Fruit fly (Drosophila melanogaster) whole organism, embryonic: ENCODE measurements around the gene CG12056.

Experiments used
- B-H1 ChIP-seq: fragments of 200-800 bp; sonication (Bioruptor generic); IDR thresholded peaks from 3 replicates; pipeline ENCODE4 v1.3.6; 2022; ENCODE audit warnings: missing biosample characterization, missing genetic modification characterization
- Blimp-1 ChIP-seq: fragments of 200-800 bp; sonication (Bioruptor generic); optimal IDR thresholded peaks from 3 replicates; lab custom pipeline; 2018; ENCODE audit warnings: missing biosample characterization, missing genetic modification characterization, mild to moderate bottlenecking, moderate library complexity, missing genetic modification reagents
- CG1024 ChIP-seq: fragments of 200-800 bp; sonication (Bioruptor generic); IDR thresholded peaks from 2 replicates; pipeline ENCODE4 v1.3.6; 2022; ENCODE audit warnings: missing biosample characterization, missing genetic modification characterization
- CG10267 ChIP-seq: fragments of 200-800 bp; sonication (Bioruptor generic); optimal IDR thresholded peaks from 2 replicates; lab custom pipeline; 2018; ENCODE audit warnings: missing biosample characterization, mild to moderate bottlenecking, missing genetic modification characterization, moderate library complexity
- CG10321 ChIP-seq: fragments of 200-800 bp; sonication (Bioruptor generic); IDR thresholded peaks from 2 replicates; pipeline ENCODE4 v1.3.6; 2022; ENCODE audit warnings: missing biosample characterization, missing genetic modification characterization
- CG13296 ChIP-seq: fragments of 200-800 bp; sonication (Bioruptor generic); optimal IDR thresholded peaks from 3 replicates; lab custom pipeline; 2018; ENCODE audit warnings: missing biosample characterization, mild to moderate bottlenecking, missing genetic modification characterization
- CG14710 ChIP-seq: fragments of 200-800 bp; sonication (Bioruptor generic); optimal IDR thresholded peaks from 3 replicates; lab custom pipeline; 2019; ENCODE audit warnings: missing biosample characterization, mild to moderate bottlenecking, missing genetic modification characterization, moderate library complexity
- CG15011 ChIP-seq: fragments of 200-800 bp; sonication (Bioruptor generic); optimal IDR thresholded peaks from 3 replicates; lab custom pipeline; 2018; ENCODE audit warnings: missing biosample characterization, mild to moderate bottlenecking, missing genetic modification characterization
- CG1529 ChIP-seq: fragments of 200-800 bp; sonication (Bioruptor generic); optimal IDR thresholded peaks from 3 replicates; lab custom pipeline; 2018; ENCODE audit warnings: missing biosample characterization, missing genetic modification characterization
- CG2120 ChIP-seq: fragments of 200-800 bp; sonication (Bioruptor generic); optimal IDR thresholded peaks from 3 replicates; lab custom pipeline; 2016; ENCODE audit warnings: missing biosample characterization, missing genetic modification characterization
- CG2199 ChIP-seq: fragments of 200-800 bp; sonication (Bioruptor generic); IDR thresholded peaks from 3 replicates; pipeline ENCODE4 v1.3.6; 2022; ENCODE audit warnings: missing biosample characterization, missing genetic modification characterization
- CG3995 ChIP-seq: fragments of 200-800 bp; sonication (Bioruptor generic); optimal IDR thresholded peaks from 3 replicates; lab custom pipeline; 2016; ENCODE audit warnings: missing biosample characterization, missing genetic modification characterization
- CG43689 ChIP-seq: fragments of 200-800 bp; sonication (Bioruptor generic); IDR thresholded peaks from 2 replicates; pipeline ENCODE4 v1.3.6; 2022; ENCODE audit warnings: missing biosample characterization, missing genetic modification characterization
- CG4820 ChIP-seq: fragments of 200-800 bp; sonication (Bioruptor generic); optimal IDR thresholded peaks from 3 replicates; lab custom pipeline; 2016; ENCODE audit warnings: missing biosample characterization, missing genetic modification characterization
- CG6654 ChIP-seq: fragments of 200-800 bp; sonication (Bioruptor generic); optimal IDR thresholded peaks from 2 replicates; lab custom pipeline; 2017; ENCODE audit warnings: missing biosample characterization, mild to moderate bottlenecking, missing genetic modification characterization
- CG6791 ChIP-seq: fragments of 200-800 bp; sonication (Bioruptor generic); IDR thresholded peaks from 3 replicates; pipeline ENCODE4 v1.3.6; 2022; ENCODE audit warnings: missing biosample characterization, missing genetic modification characterization; ENCODE audit not compliant: partially characterized antibody
- CG7963 ChIP-seq: fragments of 200-800 bp; sonication (Bioruptor generic); IDR thresholded peaks from 3 replicates; pipeline ENCODE4 v1.3.6; 2022; ENCODE audit warnings: missing biosample characterization, missing genetic modification characterization; ENCODE audit not compliant: partially characterized antibody
- CG8281 ChIP-seq: fragments of 200-800 bp; sonication (Bioruptor generic); optimal IDR thresholded peaks from 2 replicates; lab custom pipeline; 2018; ENCODE audit warnings: missing biosample characterization, mild to moderate bottlenecking, missing genetic modification characterization, moderate library complexity
- CG9727 ChIP-seq: fragments of 200-800 bp; sonication (Bioruptor generic); optimal IDR thresholded peaks from 3 replicates; lab custom pipeline; 2017; ENCODE audit warnings: missing biosample characterization, mild to moderate bottlenecking, missing genetic modification characterization
- Drgx ChIP-seq: fragments of 200-800 bp; sonication (Bioruptor generic); IDR thresholded peaks from 2 replicates; pipeline ENCODE4 v1.3.6; 2022; ENCODE audit warnings: missing biosample characterization, missing genetic modification characterization
- GATAe ChIP-seq: fragments of 200-800 bp; sonication (Bioruptor generic); conservative IDR thresholded peaks from 2 replicates; pipeline ENCODE4 v1.3.6; 2022; ENCODE audit warnings: missing biosample characterization, missing genetic modification characterization
- HLH3B ChIP-seq: fragments of 200-800 bp; sonication (Bioruptor generic); IDR thresholded peaks from 2 replicates; pipeline ENCODE4 v1.3.6; 2022; ENCODE audit warnings: missing biosample characterization, missing genetic modification characterization
- Myb ChIP-seq: fragments of 200-800 bp; sonication (Bioruptor generic); optimal IDR thresholded peaks from 2 replicates; lab custom pipeline; 2016; ENCODE audit warnings: missing biosample characterization, missing genetic modification characterization
- PHDP ChIP-seq: fragments of 200-800 bp; sonication (Bioruptor generic); optimal IDR thresholded peaks from 3 replicates; lab custom pipeline; 2018; ENCODE audit warnings: missing biosample characterization, mild to moderate bottlenecking, missing genetic modification characterization, moderate library complexity
- Pdp1 ChIP-seq, 2 experiments: fragments of 200-800 bp; sonication (Bioruptor generic); optimal IDR thresholded peaks; 3 replicates each; lab custom pipeline; 2016; ENCODE audit warnings: missing biosample characterization in 2 of 2, missing genetic modification characterization in 2 of 2, mild to moderate bottlenecking in 1 of 2, moderate library complexity in 1 of 2
- Ravus ChIP-seq: fragments of 200-800 bp; sonication (Bioruptor generic); IDR thresholded peaks from 2 replicates; pipeline ENCODE4 v1.3.6; 2022; ENCODE audit warnings: missing biosample characterization, missing genetic modification characterization
- Vsx1 ChIP-seq: fragments of 200-800 bp; sonication (Bioruptor generic); optimal IDR thresholded peaks from 2 replicates; lab custom pipeline; 2017; ENCODE audit warnings: missing biosample characterization, mild to moderate bottlenecking, missing genetic modification characterization, missing genetic modification reagents
- crol ChIP-seq: fragments of 200-800 bp; sonication (Bioruptor generic); IDR thresholded peaks from 2 replicates; pipeline ENCODE4 v1.3.6; 2022; ENCODE audit warnings: missing biosample characterization, missing genetic modification characterization
- gcm2 ChIP-seq: fragments of 200-800 bp; sonication (Bioruptor generic); optimal IDR thresholded peaks from 2 replicates; lab custom pipeline; 2016; ENCODE audit warnings: missing biosample characterization, missing genetic modification characterization
- gt ChIP-seq: fragments of 200-800 bp; sonication (Bioruptor generic); IDR thresholded peaks from 2 replicates; pipeline ENCODE4 v1.3.6; 2022; ENCODE audit warnings: missing biosample characterization, missing genetic modification characterization
- h ChIP-seq: fragments of >200 bp; optimal IDR thresholded peaks from 2 replicates; lab custom pipeline; 2017
- kni ChIP-seq: fragments of 200-800 bp; sonication (Bioruptor generic); optimal IDR thresholded peaks from 3 replicates; lab custom pipeline; 2017; ENCODE audit warnings: mild to moderate bottlenecking, missing biosample characterization, missing genetic modification reagents, missing genetic modification characterization
- maf-S ChIP-seq: fragments of 200-800 bp; sonication (Bioruptor generic); optimal IDR thresholded peaks from 2 replicates; lab custom pipeline; 2016; ENCODE audit warnings: missing biosample characterization, missing genetic modification characterization
- org-1 ChIP-seq: fragments of 200-800 bp; sonication (Bioruptor generic); optimal IDR thresholded peaks from 2 replicates; lab custom pipeline; 2017; ENCODE audit warnings: missing biosample characterization, missing genetic modification characterization
- pan ChIP-seq, 4 experiments: fragments of >200 bp in 3 of 4; fragments of 200-800 bp in 1 of 4; sonication (Bioruptor generic) in 1 of 4; optimal IDR thresholded peaks in 3 of 4; IDR thresholded peaks in 1 of 4; 2 replicates each; pipeline versions ENCODE4 v1.3.6 to Lab custom; 2017 to 2022; ENCODE audit warnings: missing biosample characterization in 2 of 4, missing genetic modification characterization in 2 of 4, mixed read lengths in 1 of 4
- peb ChIP-seq: fragments of 200-800 bp; sonication (Bioruptor generic); IDR thresholded peaks from 2 replicates; pipeline ENCODE4 v1.3.6; 2022; ENCODE audit warnings: missing biosample characterization, missing genetic modification characterization
- sens-2 ChIP-seq: fragments of 200-800 bp; sonication (Bioruptor generic); IDR thresholded peaks from 2 replicates; pipeline ENCODE4 v1.3.6; 2022; ENCODE audit warnings: missing biosample characterization, missing genetic modification characterization
- seq ChIP-seq: fragments of 200-800 bp; sonication (Bioruptor generic); IDR thresholded peaks from 2 replicates; pipeline ENCODE4 v1.3.6; 2022; ENCODE audit warnings: missing biosample characterization, missing genetic modification characterization
- sqz ChIP-seq: fragments of 200-800 bp; sonication (Bioruptor generic); optimal IDR thresholded peaks from 3 replicates; lab custom pipeline; 2018; ENCODE audit warnings: missing biosample characterization, mild to moderate bottlenecking, missing genetic modification characterization
- sr ChIP-seq: fragments of 200-800 bp; sonication (Bioruptor generic); IDR thresholded peaks from 3 replicates; pipeline ENCODE4 v1.3.6; 2022; ENCODE audit warnings: missing biosample characterization, missing genetic modification characterization
- ttk ChIP-seq: fragments of 200-800 bp; sonication (Bioruptor generic); IDR thresholded peaks from 2 replicates; pipeline ENCODE4 v2.1.2; 2022; ENCODE audit warnings: missing biosample characterization, missing genetic modification characterization

CG12056 gene

DNA sequence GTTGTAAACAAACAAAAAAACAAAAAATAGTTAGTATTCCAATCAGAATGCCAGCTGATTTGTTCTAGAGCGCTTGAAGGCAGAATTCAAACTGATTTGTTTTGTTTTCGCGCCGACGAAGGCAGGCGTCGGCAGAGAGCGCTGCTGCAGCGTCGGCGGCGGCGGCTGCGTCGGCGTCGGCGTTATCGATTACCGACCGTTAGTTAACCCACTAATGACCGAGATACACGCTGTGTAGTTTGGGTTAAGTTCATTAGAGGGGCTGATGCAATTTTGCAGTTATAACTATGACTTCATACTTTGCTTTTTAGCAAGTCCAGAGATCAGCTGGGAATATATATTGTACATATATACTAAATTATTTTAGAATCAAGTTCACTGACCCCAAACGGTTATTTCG, 30.7 kb downstream of the CG12056 start, which contains the start of gene t (continued):
- no peak for TF ChIP-seq pan (optimal IDR thresholded peaks at IDR 0.05; lab: Kevin White, UChicago)
- TF ChIP-seq pan (GFP tag; optimal IDR thresholded peaks at IDR 0.05 in 1 of 2, IDR thresholded peaks at IDR 0.05 in 1 of 2) = no peak
- TF ChIP-seq CG2120 (GFP tag; lab: Kevin White, UChicago) = peak; percentile 19

DNA sequence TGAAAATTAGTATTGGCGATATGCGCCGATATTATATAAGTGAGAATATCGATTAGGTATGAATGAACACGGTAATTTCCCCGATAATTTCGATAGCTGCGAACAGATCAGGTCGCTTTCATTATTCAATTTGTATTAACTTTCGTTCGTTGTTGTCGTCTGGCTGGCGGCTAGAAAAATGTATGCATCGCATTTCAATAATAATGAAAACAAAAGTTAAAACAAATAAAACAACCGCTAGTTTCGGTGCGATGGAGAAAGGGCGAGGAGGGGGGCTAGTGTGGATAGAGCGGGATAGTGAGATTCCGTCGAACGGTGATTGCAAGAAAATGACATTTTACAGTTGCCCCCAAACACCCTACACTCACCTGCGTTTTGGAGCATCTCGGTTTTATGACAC, 32.0 kb downstream of the CG12056 start:
- TF ChIP-seq GATAe (GFP tag; lab: Robert Waterston, UW) (no peak), CG6654 (GFP tag; lab: Kevin White, UChicago) (no peak), CG6791 (GFP tag; lab: Robert Waterston, UW) (no peak), CG8281 (tag; lab: Kevin White, UChicago) (no peak), sqz (GFP tag; lab: Kevin White, UChicago) (no peak), Pdp1 (GFP tag; optimal IDR thresholded peaks at IDR 0.05; lab: Kevin White, UChicago) (peak in 1 of 2 experiments; percentile 41), Blimp-1 (peak; percentile 90), CG1529 (no peak), CG14710 (no peak), PHDP (tag; lab: Kevin White, UChicago) (no peak), Vsx1 (GFP tag; lab: Kevin White, UChicago) (no peak), org-1 (no peak), CG7963 (no peak), CG9727 (GFP tag; lab: Kevin White, UChicago) (no peak), CG2199 (GFP tag; lab: Robert Waterston, UW) (no peak), seq (GFP tag; lab: Robert Waterston, UW) (no peak), CG13296 (GFP tag; lab: Kevin White, UChicago) (no peak), sens-2 (GFP tag; lab: Robert Waterston, UW) (no peak), CG10321 (GFP tag; lab: Robert Waterston, UW) (no peak), h (lab: Kevin White, UChicago) (no peak), CG43689 (GFP tag; lab: Robert Waterston, UW) (no peak), maf-S (GFP tag; lab: Kevin White, UChicago) (no peak), crol (GFP tag; lab: Robert Waterston, UW) (peak; percentile 17; the same call in 1 of the 2 replicates), kni (GFP tag; lab: Kevin White, UChicago) (no peak)

DNA sequence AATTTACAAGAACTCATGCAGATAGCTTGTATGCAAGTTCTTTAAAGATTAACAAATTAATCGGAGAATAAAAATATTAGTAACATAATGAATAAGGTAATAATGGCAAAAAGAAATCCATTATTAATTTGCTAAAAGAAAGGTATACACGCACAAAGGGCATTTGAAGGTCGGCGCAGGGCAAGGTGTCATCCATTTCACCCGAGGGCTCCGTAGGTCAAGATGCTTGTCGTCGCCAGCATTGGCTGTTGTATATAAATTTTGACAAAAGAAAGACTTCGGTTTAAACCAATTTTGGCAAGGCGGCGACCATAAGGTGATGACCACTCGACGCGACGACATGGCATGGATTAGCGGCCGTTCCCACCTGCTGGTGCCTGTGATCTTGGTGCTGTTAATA, 32.7 kb downstream of the CG12056 start, which contains the start of gene CG15370:
Gene CG15370, plus strand, starts transcription at position 301 of the 400 bp plus-strand sequence.
- no peak for TF ChIP-seq Myb
- no peak for TF ChIP-seq gcm2 (GFP tag; lab: Kevin White, UChicago)
- TF ChIP-seq Ravus (GFP tag; lab: Robert Waterston, UW) = no peak
- no peak for TF ChIP-seq CG4820 (GFP tag; lab: Kevin White, UChicago)
- no peak for TF ChIP-seq HLH3B
- TF ChIP-seq peb (GFP tag; lab: Robert Waterston, UW) = no peak
- no peak for TF ChIP-seq gt (GFP tag; lab: Robert Waterston, UW)
- no peak for TF ChIP-seq CG15011 (GFP tag; lab: Kevin White, UChicago)
- TF ChIP-seq B-H1 (GFP tag; lab: Robert Waterston, UW) = no peak
- no peak for TF ChIP-seq sr
- TF ChIP-seq CG1024 = no peak
- no peak for TF ChIP-seq CG10267 (tag; lab: Kevin White, UChicago)
- TF ChIP-seq ttk (GFP tag; lab: Robert Waterston, UW) = no peak
- no peak for TF ChIP-seq CG3995
- no peak for TF ChIP-seq Drgx
